Worm (Caenorhabditis elegans): ENCODE results near the gene Y25C1A.6.

- TF ChIP-seq elt-3 (tag; optimal IDR thresholded peaks at IDR 0.05): no peak
- TF ChIP-seq egl-27 (tag; optimal IDR thresholded peaks at IDR 0.05): no peak
- TF ChIP-seq skn-1 (tag; optimal IDR thresholded peaks at IDR 0.05): no peak
- no peak for TF ChIP-seq lin-13 (GFP tag; optimal IDR thresholded peaks at IDR 0.05)
- no peak for TF ChIP-seq Y55F3AM.14 (GFP tag; optimal IDR thresholded peaks at IDR 0.05)
- no peak for TF ChIP-seq alr-1 (tag; optimal IDR thresholded peaks at IDR 0.05)
- TF ChIP-seq nhr-77 (tag; optimal IDR thresholded peaks at IDR 0.05): no peak
- no peak for TF ChIP-seq ama-1 (optimal IDR thresholded peaks at IDR 0.05)
- no peak for TF ChIP-seq elt-1 (tag; optimal IDR thresholded peaks at IDR 0.05)
- no peak for TF ChIP-seq zag-1 (tag; optimal IDR thresholded peaks at IDR 0.05)
Measured at ce11 chrII:3060782-3061181, at the start of gene Y25C1A.6.

Data from whole organism, L2 larva.